Worm (Caenorhabditis elegans) whole organism, L2 larva: Measurements from ENCODE around the gene slc-25A10.
A peak's percentile ranks its signal among the peaks of the same experiment; 100 is the strongest.

ENCODE experiments used
- C34F6.9 ChIP-seq: fragments of 150-350 bp; optimal IDR thresholded peaks from 2 replicates; lab custom pipeline; 2014; ENCODE audit warnings: missing biosample characterization, missing genetic modification characterization
- F13H6.1 ChIP-seq: sonication (generic microtip); optimal IDR thresholded peaks from 2 replicates; lab custom pipeline; 2016; ENCODE audit warnings: missing genetic modification characterization, missing compliant biosample characterization
- R02D3.7 ChIP-seq: fragments of 150-350 bp; optimal IDR thresholded peaks from 2 replicates; lab custom pipeline; 2014; ENCODE audit warnings: missing biosample characterization, missing genetic modification characterization
- Y55F3AM.14 ChIP-seq: fragments of 200-800 bp; sonication (Bioruptor generic); optimal IDR thresholded peaks from 2 replicates; lab custom pipeline; 2018; ENCODE audit warnings: mild to moderate bottlenecking, missing genetic modification characterization, missing compliant biosample characterization
- ZK546.5 ChIP-seq: sonication (generic microtip); optimal IDR thresholded peaks from 2 replicates; lab custom pipeline; 2017; ENCODE audit warnings: missing biosample characterization, missing genetic modification characterization
- alr-1 ChIP-seq: fragments of 150-350 bp; optimal IDR thresholded peaks from 2 replicates; lab custom pipeline; 2014; ENCODE audit warnings: missing biosample characterization, missing genetic modification characterization
- aly-2 ChIP-seq: fragments of 150-350 bp; optimal IDR thresholded peaks from 2 replicates; lab custom pipeline; 2014; ENCODE audit warnings: missing biosample characterization, missing genetic modification characterization
- blmp-1 ChIP-seq: sonication (generic microtip); optimal IDR thresholded peaks from 2 replicates; lab custom pipeline; 2017; ENCODE audit warnings: missing genetic modification characterization, mild to moderate bottlenecking, missing compliant biosample characterization, antibody characterized with exemption, moderate library complexity; ENCODE audit not compliant: insufficient read depth
- ceh-16 ChIP-seq: fragments of 150-350 bp; optimal IDR thresholded peaks from 2 replicates; lab custom pipeline; 2014; ENCODE audit warnings: missing biosample characterization, missing genetic modification characterization
- ceh-82 ChIP-seq: fragments of 150-350 bp; optimal IDR thresholded peaks from 2 replicates; lab custom pipeline; 2014; ENCODE audit warnings: missing biosample characterization, missing genetic modification characterization
- egl-27 ChIP-seq: sonication (generic microtip); optimal IDR thresholded peaks from 3 replicates; lab custom pipeline; 2017; ENCODE audit warnings: missing biosample characterization, missing genetic modification reagents, missing genetic modification characterization
- elt-1 ChIP-seq: fragments of 150-350 bp; optimal IDR thresholded peaks from 2 replicates; lab custom pipeline; 2014; ENCODE audit warnings: missing biosample characterization, missing genetic modification characterization
- elt-3 ChIP-seq: sonication (generic microtip); optimal IDR thresholded peaks from 2 replicates; lab custom pipeline; 2017; ENCODE audit warnings: missing biosample characterization, missing genetic modification characterization
- gmeb-1 ChIP-seq: fragments of 150-350 bp; optimal IDR thresholded peaks from 2 replicates; lab custom pipeline; 2014; ENCODE audit warnings: missing biosample characterization, missing genetic modification characterization
- lin-11 ChIP-seq: fragments of 150-350 bp; sonication (generic microtip); optimal IDR thresholded peaks from 2 replicates; lab custom pipeline; 2014; ENCODE audit warnings: missing biosample characterization, missing genetic modification characterization, inconsistent platforms, mixed read lengths
- lin-39 ChIP-seq: fragments of 150-350 bp; optimal IDR thresholded peaks from 2 replicates; lab custom pipeline; 2014; ENCODE audit warnings: missing biosample characterization, missing genetic modification reagents, missing genetic modification characterization
- lsy-2 ChIP-seq, 2 experiments: fragments of 150-350 bp in 1 of 2; sonication (generic microtip) in 1 of 2; optimal IDR thresholded peaks; 2 replicates each; lab custom pipeline; 2014 to 2017; ENCODE audit warnings: missing biosample characterization in 2 of 2, missing genetic modification characterization in 2 of 2
- mbf-1 ChIP-seq: sonication (generic microtip); optimal IDR thresholded peaks from 2 replicates; lab custom pipeline; 2017; ENCODE audit warnings: missing biosample characterization, missing genetic modification characterization
- nhr-10 ChIP-seq: sonication (generic microtip); optimal IDR thresholded peaks from 2 replicates; lab custom pipeline; 2017; ENCODE audit warnings: missing biosample characterization, missing genetic modification characterization
- nhr-11 ChIP-seq: fragments of 150-350 bp; optimal IDR thresholded peaks from 2 replicates; lab custom pipeline; 2014; ENCODE audit warnings: missing biosample characterization, missing genetic modification characterization
- nhr-12 ChIP-seq: fragments of 150-350 bp; optimal IDR thresholded peaks from 2 replicates; lab custom pipeline; 2014; ENCODE audit warnings: missing biosample characterization, missing genetic modification characterization
- nhr-129 ChIP-seq: fragments of 150-350 bp; optimal IDR thresholded peaks from 2 replicates; lab custom pipeline; 2014; ENCODE audit warnings: missing biosample characterization, missing genetic modification characterization
- nhr-21 ChIP-seq: fragments of 150-350 bp; optimal IDR thresholded peaks from 2 replicates; lab custom pipeline; 2014; ENCODE audit warnings: missing biosample characterization, missing genetic modification characterization
- nhr-23 ChIP-seq: fragments of 150-350 bp; optimal IDR thresholded peaks from 2 replicates; lab custom pipeline; 2014; ENCODE audit warnings: missing biosample characterization, missing genetic modification reagents, missing genetic modification characterization
- nhr-237 ChIP-seq: fragments of 150-350 bp; optimal IDR thresholded peaks from 2 replicates; lab custom pipeline; 2014; ENCODE audit warnings: missing biosample characterization, missing genetic modification characterization
- nhr-6 ChIP-seq: fragments of 150-350 bp; optimal IDR thresholded peaks from 2 replicates; lab custom pipeline; 2014; ENCODE audit warnings: missing biosample characterization, missing genetic modification characterization
- peb-1 ChIP-seq: fragments of 150-350 bp; optimal IDR thresholded peaks from 2 replicates; lab custom pipeline; 2014; ENCODE audit warnings: missing biosample characterization, missing genetic modification characterization
- sma-9 ChIP-seq, 2 experiments: fragments of 150-350 bp in 1 of 2; sonication (generic microtip) in 1 of 2; optimal IDR thresholded peaks; 2 replicates each; lab custom pipeline; 2014 to 2016; ENCODE audit warnings: missing genetic modification characterization in 2 of 2, mild to moderate bottlenecking in 1 of 2, missing biosample characterization in 1 of 2, missing compliant biosample characterization in 1 of 2, missing genetic modification reagents in 1 of 2, moderate library complexity in 1 of 2
- unc-39 ChIP-seq: fragments of 150-350 bp; optimal IDR thresholded peaks from 2 replicates; lab custom pipeline; 2014; ENCODE audit warnings: missing biosample characterization, missing genetic modification characterization
- unc-55 ChIP-seq: fragments of 150-350 bp; sonication (generic microtip); optimal IDR thresholded peaks from 3 replicates; lab custom pipeline; 2014; ENCODE audit warnings: missing biosample characterization, missing genetic modification reagents, missing genetic modification characterization
- zag-1 ChIP-seq: fragments of 150-350 bp; optimal IDR thresholded peaks from 2 replicates; lab custom pipeline; 2014; ENCODE audit warnings: missing biosample characterization, missing genetic modification characterization
- ztf-1 ChIP-seq: fragments of 200-800 bp; sonication (Bioruptor generic); conservative IDR thresholded peaks from 2 replicates; pipeline ENCODE4 v1.3.6; 2022; ENCODE audit warnings: missing genetic modification characterization, missing compliant biosample characterization
- ztf-11 ChIP-seq: sonication (generic microtip); optimal IDR thresholded peaks from 2 replicates; lab custom pipeline; 2017; ENCODE audit warnings: missing biosample characterization, missing genetic modification characterization
- ztf-4 ChIP-seq: fragments of 150-350 bp; optimal IDR thresholded peaks from 2 replicates; lab custom pipeline; 2014; ENCODE audit warnings: missing biosample characterization, missing genetic modification characterization

Gene slc-25A10

ce11 chrX:6709238-6709637 lies 16.2 kb downstream of the slc-25A10 start, which contains the start of gene acr-3:
TSS of gene acr-3 (plus strand) at chrX:6709538.
- no peak for TF ChIP-seq elt-1
- TF ChIP-seq nhr-237 (tag; lab: Kevin White, UChicago), result no peak
- TF ChIP-seq nhr-21 (tag; lab: Kevin White, UChicago), result no peak
- no peak for TF ChIP-seq lin-11
- no peak for TF ChIP-seq C34F6.9 (tag; lab: Kevin White, UChicago)
- no peak for TF ChIP-seq nhr-129 (tag; lab: Kevin White, UChicago)
- TF ChIP-seq aly-2, result no peak

ce11 chrX:6705156-6705555 lies 20.3 kb downstream of the slc-25A10 start:
- TF ChIP-seq sma-9 (GFP tag; optimal IDR thresholded peaks at IDR 0.05; lab: Kevin White, UChicago) (peak; percentile 25), sma-9 (tag; optimal IDR thresholded peaks at IDR 0.05; lab: Kevin White, UChicago) (no peak), unc-55 (no peak)

ce11 chrX:6702249-6702648 lies 23.2 kb downstream of the slc-25A10 start, which contains the start of gene acr-2:
TSS of gene acr-2 (plus strand) at chrX:6702549.
- TF ChIP-seq lsy-2 (tag; optimal IDR thresholded peaks at IDR 0.05; lab: Kevin White, UChicago), result no peak
- TF ChIP-seq F13H6.1 (tag; lab: Kevin White, UChicago), result peak; percentile 8

ce11 chrX:6698267-6698666 lies 27.2 kb downstream of the slc-25A10 start, which contains the start of the genes F38B6.7 and F38B6.2:
TSS of gene F38B6.7 (minus strand) at chrX:6698367.
TSS of gene F38B6.2 (plus strand) at chrX:6698533.
- TF ChIP-seq blmp-1 (tag; lab: Kevin White, UChicago), result no peak
- no peak for TF ChIP-seq nhr-12 (tag; lab: Kevin White, UChicago)
- TF ChIP-seq mbf-1 (tag; lab: Kevin White, UChicago), result no peak
- TF ChIP-seq gmeb-1 (tag; lab: Kevin White, UChicago), result no peak
- no peak for TF ChIP-seq lin-39 (tag; lab: Kevin White, UChicago)
- TF ChIP-seq, all 48 proteins: peak for 0

ce11 chrX:6693331-6693730 lies 32.1 kb downstream of the slc-25A10 start, which contains the start of gene F38B6.3:
TSS of gene F38B6.3 (plus strand) at chrX:6693631.
- TF ChIP-seq peb-1 (tag; lab: Kevin White, UChicago), result no peak
- no peak for TF ChIP-seq nhr-6 (tag; lab: Kevin White, UChicago)
- TF ChIP-seq unc-39 (tag; lab: Kevin White, UChicago), result no peak
- TF ChIP-seq ztf-1 (GFP tag; lab: Robert Waterston, UW), result no peak
- TF ChIP-seq alr-1 (tag; lab: Kevin White, UChicago), result no peak
- no peak for TF ChIP-seq ztf-11 (tag; lab: Kevin White, UChicago)
- no peak for TF ChIP-seq ceh-16 (tag; lab: Kevin White, UChicago)
- TF ChIP-seq lsy-2 (tag; optimal IDR thresholded peaks at IDR 0.05; lab: Kevin White, UChicago), result no peak

- TF ChIP-seq ztf-1 (GFP tag; lab: Robert Waterston, UW) (no peak), nhr-23 (no peak), zag-1 (tag; lab: Kevin White, UChicago) (no peak), ztf-11 (tag; lab: Kevin White, UChicago) (no peak), peb-1 (tag; lab: Kevin White, UChicago) (no peak), ceh-82 (tag; lab: Kevin White, UChicago) (no peak)
Observed at ce11 chrX:6692896-6693295, 32.6 kb downstream of the slc-25A10 start.

- TF ChIP-seq unc-55 (no peak), nhr-11 (tag; lab: Kevin White, UChicago) (no peak), elt-3 (tag; lab: Kevin White, UChicago) (no peak), ztf-1 (GFP tag; lab: Robert Waterston, UW) (no peak), F13H6.1 (tag; lab: Kevin White, UChicago) (no peak), ztf-4 (tag; lab: Kevin White, UChicago) (no peak), egl-27 (tag; lab: Kevin White, UChicago) (no peak), ceh-82 (tag; lab: Kevin White, UChicago) (no peak), nhr-6 (tag; lab: Kevin White, UChicago) (no peak), mbf-1 (tag; lab: Kevin White, UChicago) (no peak), ZK546.5 (tag; lab: Kevin White, UChicago) (no peak), nhr-10 (no peak), elt-1 (no peak), Y55F3AM.14 (GFP tag; lab: Kevin White, UChicago) (no peak), nhr-237 (tag; lab: Kevin White, UChicago) (no peak), R02D3.7 (no peak)
Observed at ce11 chrX:6691653-6692052, 33.8 kb downstream of the slc-25A10 start.
